Worm (Caenorhabditis elegans): ENCODE results near the gene trcs-2.

The trcs-2 gene

ce11 chrII:8750056-8750455 lies 27.8 kb downstream of the trcs-2 start:
- TF ChIP-seq drap-1 (GFP tag; optimal IDR thresholded peaks at IDR 0.05), result no peak
- TF ChIP-seq ham-2 (GFP tag; optimal IDR thresholded peaks at IDR 0.05), result no peak
- TF ChIP-seq nhr-2 (tag; optimal IDR thresholded peaks at IDR 0.05), result no peak
- no peak for TF ChIP-seq mep-1 (tag; optimal IDR thresholded peaks at IDR 0.05)
- no peak for TF ChIP-seq sptf-1 (tag; optimal IDR thresholded peaks at IDR 0.05)
- no peak for TF ChIP-seq hlh-1 (tag; optimal IDR thresholded peaks at IDR 0.05)
- TF ChIP-seq blmp-1 (tag; optimal IDR thresholded peaks at IDR 0.05), result no peak
- TF ChIP-seq snpc-4 (tag; optimal IDR thresholded peaks at IDR 0.05), result no peak
- no peak for TF ChIP-seq ceh-39 (tag; optimal IDR thresholded peaks at IDR 0.05)

ce11 chrII:8751042-8751441 lies 28.8 kb downstream of the trcs-2 start:
- peak; percentile 8 for TF ChIP-seq nhr-237 (tag; optimal IDR thresholded peaks at IDR 0.05)
- peak; percentile 100 for TF ChIP-seq blmp-1 (tag; optimal IDR thresholded peaks at IDR 0.05)
- peak; percentile 1 for TF ChIP-seq elt-1 (tag; optimal IDR thresholded peaks at IDR 0.05; ENCODE audit: borderline replicate concordance, insufficient read depth)
- no peak for TF ChIP-seq sptf-1 (tag; optimal IDR thresholded peaks at IDR 0.05)
- TF ChIP-seq mep-1 (tag; optimal IDR thresholded peaks at IDR 0.05), result peak; percentile 5
- peak; percentile 99 for TF ChIP-seq ham-2 (GFP tag; optimal IDR thresholded peaks at IDR 0.05)
- no peak for TF ChIP-seq elt-3 (tag; optimal IDR thresholded peaks at IDR 0.05)
- no peak for TF ChIP-seq nhr-76 (tag; optimal IDR thresholded peaks at IDR 0.05)

- TF ChIP-seq ztf-11 (tag; optimal IDR thresholded peaks at IDR 0.05) (no peak), unc-39 (tag; optimal IDR thresholded peaks at IDR 0.05) (no peak), mab-5 (tag; optimal IDR thresholded peaks at IDR 0.05) (no peak), lin-13 (tag; optimal IDR thresholded peaks at IDR 0.05) (no peak), nhr-28 (tag; optimal IDR thresholded peaks at IDR 0.05) (no peak), mls-2 (tag; optimal IDR thresholded peaks at IDR 0.05) (no peak), mep-1 (tag; optimal IDR thresholded peaks at IDR 0.05) (no peak), flh-1 (GFP tag; optimal IDR thresholded peaks at IDR 0.05) (no peak), unc-62 (GFP tag; optimal IDR thresholded peaks at IDR 0.05) (no peak), hlh-1 (tag; optimal IDR thresholded peaks at IDR 0.05) (no peak), pha-4 (tag; optimal IDR thresholded peaks at IDR 0.05) (no peak), bed-3 (GFP tag; optimal IDR thresholded peaks at IDR 0.05) (no peak), sptf-1 (tag; optimal IDR thresholded peaks at IDR 0.05) (no peak), nhr-76 (tag; optimal IDR thresholded peaks at IDR 0.05) (no peak), ces-1 (GFP tag; optimal IDR thresholded peaks at IDR 0.05) (no peak), cnd-1 (tag; optimal IDR thresholded peaks at IDR 0.05) (no peak), ceh-43 (GFP tag; optimal IDR thresholded peaks at IDR 0.05) (no peak), zip-8 (tag; optimal IDR thresholded peaks at IDR 0.05) (no peak), drap-1 (GFP tag; optimal IDR thresholded peaks at IDR 0.05) (no peak)
These were observed 29.4 kb downstream of the trcs-2 start, which contains the start of gene atf-2 for ce11 chrII:8751686-8752085. Gene atf-2, plus strand, starts transcription at chrII:8751986.

- TF ChIP-seq sptf-1 (tag; optimal IDR thresholded peaks at IDR 0.05) (no peak), ceh-39 (tag; optimal IDR thresholded peaks at IDR 0.05) (no peak), nhr-76 (tag; optimal IDR thresholded peaks at IDR 0.05) (no peak), nhr-2 (tag; optimal IDR thresholded peaks at IDR 0.05) (no peak), unc-120 (tag; optimal IDR thresholded peaks at IDR 0.05; ENCODE audit: poor library complexity, severe bottlenecking) (no peak), sem-2 (GFP tag; optimal IDR thresholded peaks at IDR 0.05) (no peak), lsy-2 (tag; optimal IDR thresholded peaks at IDR 0.05) (no peak)
These were observed 33.0 kb downstream of the trcs-2 start, which contains the start of gene K08F8.7 for ce11 chrII:8755270-8755669. Gene K08F8.7, minus strand, starts transcription at chrII:8755370.

- no peak for TF ChIP-seq ces-1 (GFP tag; optimal IDR thresholded peaks at IDR 0.05)
- no peak for TF ChIP-seq elt-1 (tag; optimal IDR thresholded peaks at IDR 0.05; ENCODE audit: borderline replicate concordance, insufficient read depth)
- no peak for TF ChIP-seq flh-1 (GFP tag; optimal IDR thresholded peaks at IDR 0.05)
- TF ChIP-seq mab-5 (tag; optimal IDR thresholded peaks at IDR 0.05), result no peak
- no peak for TF ChIP-seq tbx-8 (GFP tag; optimal IDR thresholded peaks at IDR 0.05)
- no peak for TF ChIP-seq nhr-237 (tag; optimal IDR thresholded peaks at IDR 0.05)
- TF ChIP-seq hlh-1 (tag; optimal IDR thresholded peaks at IDR 0.05), result no peak
- TF ChIP-seq unc-62 (GFP tag; optimal IDR thresholded peaks at IDR 0.05), result no peak
- TF ChIP-seq cnd-1 (tag; optimal IDR thresholded peaks at IDR 0.05), result no peak
- TF ChIP-seq drap-1 (GFP tag; optimal IDR thresholded peaks at IDR 0.05), result no peak
- TF ChIP-seq sptf-1 (tag; optimal IDR thresholded peaks at IDR 0.05), result no peak
- TF ChIP-seq zip-8 (tag; optimal IDR thresholded peaks at IDR 0.05), result no peak
- no peak for TF ChIP-seq nhr-28 (tag; optimal IDR thresholded peaks at IDR 0.05)
- no peak for TF ChIP-seq pha-4 (tag; optimal IDR thresholded peaks at IDR 0.05)
- TF ChIP-seq ceh-43 (GFP tag; optimal IDR thresholded peaks at IDR 0.05), result no peak
- TF ChIP-seq unc-120 (tag; optimal IDR thresholded peaks at IDR 0.05; ENCODE audit: poor library complexity, severe bottlenecking), result no peak
- TF ChIP-seq nhr-12 (tag; optimal IDR thresholded peaks at IDR 0.05), result no peak
- no peak for TF ChIP-seq sem-2 (GFP tag; optimal IDR thresholded peaks at IDR 0.05)
- TF ChIP-seq lin-13 (tag; optimal IDR thresholded peaks at IDR 0.05), result no peak
These were observed 37.2 kb downstream of the trcs-2 start, which contains the start of gene fut-1 for ce11 chrII:8759493-8759892. Gene fut-1, minus strand, starts transcription at chrII:8759593.
